Worm (Caenorhabditis elegans) whole organism, late embryonic: ENCODE data around the gene srj-11.

ENCODE experiments used
- C08G9.2 ChIP-seq: sonication (generic microtip); optimal IDR thresholded peaks from 2 replicates; lab custom pipeline; 2016; ENCODE audit warnings: mild to moderate bottlenecking, missing genetic modification characterization, moderate library complexity, missing compliant biosample characterization
- K02D7.2 ChIP-seq: sonication (generic microtip); optimal IDR thresholded peaks from 2 replicates; lab custom pipeline; 2017; ENCODE audit warnings: mild to moderate bottlenecking, missing genetic modification characterization, missing compliant biosample characterization
- T23F11.4 ChIP-seq: fragments of 200-800 bp; sonication (Bioruptor generic); optimal IDR thresholded peaks from 2 replicates; lab custom pipeline; 2018; ENCODE audit warnings: mild to moderate bottlenecking, missing genetic modification characterization, missing compliant biosample characterization
- Y22D7AL.16 ChIP-seq: sonication (generic microtip); optimal IDR thresholded peaks from 2 replicates; lab custom pipeline; 2016; ENCODE audit warnings: missing genetic modification characterization, missing compliant biosample characterization
- ahr-1 ChIP-seq: sonication (generic microtip); optimal IDR thresholded peaks from 2 replicates; lab custom pipeline; 2016; ENCODE audit warnings: missing genetic modification characterization, missing compliant biosample characterization
- ceh-14 ChIP-seq: sonication (generic microtip); optimal IDR thresholded peaks from 2 replicates; lab custom pipeline; 2016; ENCODE audit warnings: missing genotype, missing genetic modification characterization, missing compliant biosample characterization
- ceh-18 ChIP-seq: sonication (generic microtip); optimal IDR thresholded peaks from 2 replicates; lab custom pipeline; 2016; ENCODE audit warnings: missing genetic modification characterization, missing compliant biosample characterization
- ceh-19 ChIP-seq: fragments of 200-800 bp; sonication (Bioruptor generic); optimal IDR thresholded peaks from 2 replicates; lab custom pipeline; 2018; ENCODE audit warnings: mild to moderate bottlenecking, missing genetic modification characterization, missing compliant biosample characterization
- ceh-2 ChIP-seq: sonication (generic microtip); optimal IDR thresholded peaks from 2 replicates; lab custom pipeline; 2016; ENCODE audit warnings: missing genotype, missing genetic modification characterization, missing compliant biosample characterization
- ceh-34 ChIP-seq: sonication (generic microtip); optimal IDR thresholded peaks from 2 replicates; lab custom pipeline; 2016; ENCODE audit warnings: mild to moderate bottlenecking, missing genetic modification characterization, missing compliant biosample characterization
- ceh-6 ChIP-seq: fragments of 200-800 bp; sonication (Bioruptor generic); optimal IDR thresholded peaks from 2 replicates; lab custom pipeline; 2018; ENCODE audit warnings: mild to moderate bottlenecking, missing genetic modification characterization, missing compliant biosample characterization
- ceh-9 ChIP-seq: sonication (generic microtip); optimal IDR thresholded peaks from 2 replicates; lab custom pipeline; 2016; ENCODE audit warnings: mild to moderate bottlenecking, missing genetic modification characterization, inconsistent platforms, missing compliant biosample characterization
- eyg-1 ChIP-seq: sonication (generic microtip); optimal IDR thresholded peaks from 2 replicates; lab custom pipeline; 2016; ENCODE audit warnings: missing genotype, missing genetic modification characterization, missing compliant biosample characterization
- fkh-6 ChIP-seq: sonication (generic microtip); optimal IDR thresholded peaks from 2 replicates; lab custom pipeline; 2016; ENCODE audit warnings: missing genetic modification characterization, missing compliant biosample characterization
- hlh-13 ChIP-seq: fragments of 200-800 bp; sonication (Bioruptor generic); optimal IDR thresholded peaks from 2 replicates; lab custom pipeline; 2018; ENCODE audit warnings: mild to moderate bottlenecking, missing genetic modification characterization, missing compliant biosample characterization
- hlh-15 ChIP-seq: sonication (generic microtip); optimal IDR thresholded peaks from 2 replicates; lab custom pipeline; 2016; ENCODE audit warnings: missing genetic modification characterization, missing compliant biosample characterization
- hlh-30 ChIP-seq: sonication (generic microtip); optimal IDR thresholded peaks from 2 replicates; lab custom pipeline; 2017; ENCODE audit warnings: antibody characterized with exemption, missing genetic modification characterization, missing compliant biosample characterization; ENCODE audit not compliant: insufficient read depth
- lim-6 ChIP-seq: sonication (generic microtip); optimal IDR thresholded peaks from 2 replicates; lab custom pipeline; 2016; ENCODE audit warnings: missing genetic modification characterization, missing compliant biosample characterization
- lin-11 ChIP-seq: fragments of 200-800 bp; sonication (Bioruptor generic); optimal IDR thresholded peaks from 2 replicates; lab custom pipeline; 2018; ENCODE audit warnings: mild to moderate bottlenecking, missing genetic modification characterization, missing compliant biosample characterization
- mec-3 ChIP-seq: sonication (generic microtip); optimal IDR thresholded peaks from 2 replicates; lab custom pipeline; 2016; ENCODE audit warnings: borderline replicate concordance, missing genetic modification characterization, missing compliant biosample characterization
- nfya-1 ChIP-seq: sonication (generic microtip); optimal IDR thresholded peaks from 2 replicates; lab custom pipeline; 2017; ENCODE audit warnings: missing genetic modification characterization, mild to moderate bottlenecking, missing compliant biosample characterization, antibody characterized with exemption, moderate library complexity
- odd-2 ChIP-seq: sonication (generic microtip); optimal IDR thresholded peaks from 2 replicates; lab custom pipeline; 2017; ENCODE audit warnings: antibody characterized with exemption, mild to moderate bottlenecking, missing genetic modification characterization, missing compliant biosample characterization
- pha-2 ChIP-seq: sonication (generic microtip); optimal IDR thresholded peaks from 2 replicates; lab custom pipeline; 2017; ENCODE audit warnings: mild to moderate bottlenecking, missing genetic modification characterization, missing compliant biosample characterization
- pha-4 ChIP-seq: fragments of 150-350 bp; optimal IDR thresholded peaks from 2 replicates; lab custom pipeline; 2018; ENCODE audit warnings: missing biosample characterization, missing genetic modification reagents, missing genetic modification characterization
- pqm-1 ChIP-seq: sonication (generic microtip); optimal IDR thresholded peaks from 2 replicates; lab custom pipeline; 2016; ENCODE audit warnings: missing genetic modification characterization, missing compliant biosample characterization
- sox-2 ChIP-seq: fragments of 200-800 bp; sonication (Bioruptor generic); IDR thresholded peaks from 2 replicates; pipeline ENCODE4 v1.3.6; 2022; ENCODE audit warnings: missing genetic modification reagents, missing genetic modification characterization, missing compliant biosample characterization
- sox-4 ChIP-seq: sonication (generic microtip); optimal IDR thresholded peaks from 2 replicates; lab custom pipeline; 2017; ENCODE audit warnings: mild to moderate bottlenecking, missing genetic modification characterization, inconsistent platforms, missing compliant biosample characterization
- syd-9 ChIP-seq: sonication (generic microtip); optimal IDR thresholded peaks from 2 replicates; lab custom pipeline; 2016; ENCODE audit warnings: mild to moderate bottlenecking, missing genetic modification characterization, moderate library complexity, missing compliant biosample characterization
- tbx-2 ChIP-seq: sonication (generic microtip); optimal IDR thresholded peaks from 2 replicates; lab custom pipeline; 2016; ENCODE audit warnings: missing genetic modification characterization, missing compliant biosample characterization
- tbx-7 ChIP-seq: sonication (generic microtip); optimal IDR thresholded peaks from 2 replicates; lab custom pipeline; 2016; ENCODE audit warnings: missing genotype, missing genetic modification characterization, missing compliant biosample characterization
- ttx-3 ChIP-seq: sonication (generic microtip); optimal IDR thresholded peaks from 2 replicates; lab custom pipeline; 2016; ENCODE audit warnings: missing genetic modification reagents, missing genetic modification characterization, missing compliant biosample characterization
- unc-3 ChIP-seq, 2 experiments: fragments of 200-800 bp in 1 of 2; sonication (Bioruptor generic) in 1 of 2; sonication (generic microtip) in 1 of 2; conservative IDR thresholded peaks in 1 of 2; optimal IDR thresholded peaks in 1 of 2; 2 replicates each; pipeline versions ENCODE4 v1.3.6 to Lab custom; 2016 to 2022; ENCODE audit warnings: missing compliant biosample characterization in 2 of 2, missing genetic modification characterization in 2 of 2, missing genetic modification reagents in 1 of 2
- unc-55 ChIP-seq: sonication (generic microtip); optimal IDR thresholded peaks from 2 replicates; lab custom pipeline; 2017; ENCODE audit warnings: missing biosample characterization, missing genetic modification reagents, missing genetic modification characterization

Gene srj-11

DNA sequence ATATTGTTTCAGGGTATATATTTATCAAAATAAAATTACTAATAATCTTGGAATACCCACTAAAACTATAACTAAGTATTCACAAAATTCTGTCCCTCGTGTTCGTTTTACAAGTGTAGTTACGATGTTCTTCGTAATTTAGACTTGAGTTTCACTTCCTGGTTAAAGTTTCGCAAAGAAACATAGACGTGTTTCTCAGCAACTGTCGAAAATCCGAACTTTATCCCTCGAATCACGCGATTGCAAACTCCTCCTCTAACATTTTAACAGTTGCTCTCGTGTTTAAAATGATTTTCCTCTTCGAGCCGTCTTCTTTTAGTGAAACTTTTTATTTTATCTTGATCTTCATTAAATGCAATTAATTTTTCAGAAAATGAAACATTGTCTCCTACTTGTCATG lies 38.8 kb downstream of the srj-11 start, which contains the start of gene T28A11.2:
T28A11.2 (plus strand) TSS at position 371 of the 400 bp plus-strand sequence.
- TF ChIP-seq ahr-1 (tag; lab: Kevin White, UChicago) (no peak), C08G9.2 (tag; lab: Kevin White, UChicago) (no peak), ceh-6 (GFP tag; lab: Kevin White, UChicago) (no peak), sox-2 (no peak), nfya-1 (tag; lab: Kevin White, UChicago) (no peak), fkh-6 (tag; lab: Kevin White, UChicago) (no peak)

DNA sequence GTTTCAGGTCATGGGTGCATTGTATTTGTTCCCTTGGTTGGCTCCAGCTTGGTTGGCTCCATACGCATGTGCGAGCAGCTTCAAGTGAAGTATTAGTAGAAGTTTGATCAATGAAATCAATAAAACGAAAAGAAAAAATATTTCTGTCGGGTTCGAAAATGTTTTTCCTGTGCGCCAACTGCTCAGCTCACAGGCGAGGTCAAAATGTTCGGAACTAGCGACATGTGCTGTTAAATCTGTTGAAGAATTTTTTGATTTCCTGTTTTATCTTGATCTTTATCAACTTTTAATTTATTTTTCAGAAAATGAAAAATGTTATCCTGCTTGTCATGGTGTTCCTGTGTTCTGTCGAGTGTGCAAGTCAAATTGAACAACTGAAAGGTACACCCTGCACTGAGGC lies 40.3 kb downstream of the srj-11 start, which contains the start of gene T28A11.25:
T28A11.25 (plus strand) TSS at position 301 of the 400 bp plus-strand sequence.
- TF ChIP-seq K02D7.2 (tag; lab: Kevin White, UChicago) (no peak), T23F11.4 (no peak), unc-3 (GFP tag; conservative IDR thresholded peaks at IDR 0.05; lab: Robert Waterston, UW) (no peak), unc-3 (tag; optimal IDR thresholded peaks at IDR 0.05; lab: Kevin White, UChicago) (no peak), syd-9 (tag; lab: Kevin White, UChicago) (no peak), nfya-1 (tag; lab: Kevin White, UChicago) (no peak), sox-4 (tag; lab: Kevin White, UChicago) (no peak), hlh-15 (tag; lab: Kevin White, UChicago) (no peak), Y22D7AL.16 (no peak), unc-55 (no peak), hlh-13 (no peak), ceh-9 (tag; lab: Kevin White, UChicago) (no peak), tbx-2 (tag; lab: Kevin White, UChicago) (no peak), ceh-14 (tag; lab: Kevin White, UChicago) (no peak), ttx-3 (tag; lab: Kevin White, UChicago) (no peak)

DNA sequence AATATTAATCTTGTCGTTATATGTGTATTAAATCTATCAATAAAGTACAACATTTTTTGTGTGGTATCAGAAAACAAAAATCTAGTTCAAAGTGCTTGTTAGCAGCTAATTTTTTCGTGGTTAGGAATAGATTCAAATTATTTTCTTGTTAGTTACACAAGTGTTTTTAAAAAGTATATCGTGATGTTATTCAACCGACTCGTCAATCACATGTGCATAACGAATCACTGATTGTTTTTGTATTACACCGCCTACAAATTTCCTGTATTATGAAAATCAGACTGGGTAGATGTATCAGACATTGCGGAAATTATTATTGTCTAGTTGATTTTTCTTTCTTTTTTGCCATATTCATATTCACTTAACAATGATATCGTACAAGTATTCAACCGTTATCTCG lies 41.7 kb downstream of the srj-11 start, which contains the start of gene str-64:
str-64 (plus strand) TSS at position 301 of the 400 bp plus-strand sequence.
- TF ChIP-seq lin-11 (tag; lab: Kevin White, UChicago): no peak
- TF ChIP-seq odd-2 (tag; lab: Kevin White, UChicago): no peak
- TF ChIP-seq mec-3 (tag; lab: Kevin White, UChicago): no peak
- TF ChIP-seq ceh-2 (tag; lab: Kevin White, UChicago): no peak
- TF ChIP-seq, all 69 proteins: peak for 0

DNA sequence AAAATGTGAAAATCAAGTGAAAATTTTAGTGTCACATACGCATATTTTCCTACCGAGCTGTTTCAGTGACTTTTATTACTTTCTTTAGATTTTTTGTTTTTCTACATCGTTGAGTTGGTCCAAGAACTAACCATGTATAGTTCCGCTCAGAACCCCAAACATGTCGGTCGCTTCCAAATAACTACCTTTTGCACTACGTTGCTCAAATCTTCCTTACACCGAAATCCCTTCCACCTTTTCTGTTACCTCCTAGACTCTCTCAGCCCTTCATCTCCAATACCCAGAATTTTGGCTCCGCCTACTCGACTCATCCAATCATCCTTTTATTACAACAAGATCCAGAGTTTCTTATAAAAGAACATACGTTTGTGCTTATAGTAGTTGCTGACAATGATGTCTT lies 43.4 kb downstream of the srj-11 start, which contains the start of gene F35F10.5:
F35F10.5 (plus strand) TSS at position 301 of the 400 bp plus-strand sequence.
- TF ChIP-seq hlh-30 (tag; lab: Kevin White, UChicago) (no peak), ceh-6 (GFP tag; lab: Kevin White, UChicago) (no peak), pqm-1 (tag; lab: Kevin White, UChicago) (no peak), ceh-34 (tag; lab: Kevin White, UChicago) (no peak)

DNA sequence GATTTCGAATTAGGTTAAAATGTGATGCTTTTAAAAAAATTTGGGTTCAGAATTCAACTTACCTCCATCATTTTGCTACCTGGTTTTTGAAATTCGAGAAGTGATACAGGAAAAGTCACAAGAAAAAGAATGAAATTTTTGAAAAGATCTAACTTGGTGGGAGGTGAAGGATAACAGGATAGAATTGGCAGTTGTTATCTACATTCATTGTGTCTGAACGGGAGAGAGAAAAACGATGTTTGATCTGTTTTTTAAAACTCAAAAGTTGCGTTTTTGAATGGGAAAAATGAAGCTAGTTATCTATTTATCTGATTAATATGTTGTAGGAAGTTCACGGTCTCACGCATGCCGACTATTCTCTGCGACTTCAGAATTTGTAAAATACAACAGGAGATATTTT lies 46.1 kb downstream of the srj-11 start, which contains the start of gene F35F10.7:
F35F10.7 (minus strand) TSS at position 101 of the 400 bp plus-strand sequence.
- TF ChIP-seq ceh-19: no peak
- no peak for TF ChIP-seq ceh-6 (GFP tag; lab: Kevin White, UChicago)
- TF ChIP-seq lim-6: no peak
- TF ChIP-seq pha-4 (tag; lab: Kevin White, UChicago): no peak
- TF ChIP-seq eyg-1 (tag; lab: Kevin White, UChicago): no peak
- TF ChIP-seq syd-9 (tag; lab: Kevin White, UChicago): no peak

DNA sequence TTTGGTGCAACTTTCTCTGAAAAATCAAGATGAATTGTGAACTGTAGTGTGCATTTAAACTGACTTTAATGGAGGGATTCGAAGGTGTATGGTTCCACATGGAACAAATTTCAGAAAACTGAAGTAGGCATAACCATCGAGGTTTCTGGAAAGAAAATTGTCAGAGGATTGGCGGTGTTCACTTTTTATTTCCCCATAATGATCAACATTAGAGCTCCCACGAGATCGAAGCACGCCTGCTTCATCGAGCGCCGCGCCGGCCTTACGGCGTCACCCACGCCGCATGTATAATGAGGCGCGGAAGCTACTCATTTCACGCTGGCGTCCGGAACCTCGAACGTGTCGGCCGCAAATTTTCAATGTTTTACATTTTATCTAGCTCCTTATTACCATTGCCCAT lies 46.9 kb downstream of the srj-11 start:
- TF ChIP-seq pha-2 (tag; lab: Kevin White, UChicago): no peak
- TF ChIP-seq ceh-18: no peak
- no peak for TF ChIP-seq T23F11.4
- TF ChIP-seq tbx-7 (tag; lab: Kevin White, UChicago): no peak
